Fruit fly (Drosophila melanogaster): ENCODE data around the gene mRpL36.

The mRpL36 gene

DNA sequence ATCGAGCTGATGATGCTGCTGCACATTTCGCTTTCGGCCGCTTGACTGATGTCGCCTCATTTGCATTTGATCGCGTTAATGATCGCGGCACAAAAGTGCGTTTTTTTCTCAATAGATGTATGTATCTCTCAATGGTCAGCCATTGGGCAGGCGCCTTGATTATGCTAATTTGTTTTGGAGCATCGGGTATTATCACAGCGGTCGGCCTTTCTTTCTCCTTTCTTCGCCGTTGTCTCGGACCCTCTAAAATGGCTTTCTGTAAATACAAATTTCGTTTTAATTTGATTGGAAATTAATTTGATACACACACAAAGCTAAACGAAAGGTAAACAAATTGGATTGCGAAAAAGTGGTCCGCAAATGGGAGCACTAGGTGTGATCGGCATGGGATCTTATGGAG lies 30.4 kb upstream of the mRpL36 start:
- TF ChIP-seq CG9948 (tag; optimal IDR thresholded peaks at IDR 0.05) = no peak
- no peak for TF ChIP-seq CG34367 (tag; optimal IDR thresholded peaks at IDR 0.05)
- no peak for TF ChIP-seq Ets98B (GFP tag; IDR thresholded peaks at IDR 0.05)
- TF ChIP-seq CG32121 (GFP tag; IDR thresholded peaks at IDR 0.05) = no peak
- TF ChIP-seq Pif1B (GFP tag; optimal IDR thresholded peaks at IDR 0.05) = no peak
- no peak for TF ChIP-seq CG8159 (tag; optimal IDR thresholded peaks at IDR 0.05)
- no peak for TF ChIP-seq CG10348 (GFP tag; IDR thresholded peaks at IDR 0.05)
- TF ChIP-seq CG15710 (tag; optimal IDR thresholded peaks at IDR 0.05) = no peak
- TF ChIP-seq CG4496 (GFP tag; IDR thresholded peaks at IDR 0.05) = no peak

dm6 chr3L:8154544-8154943 lies 29.6 kb upstream of the mRpL36 start:
- TF ChIP-seq CG8301 (tag; optimal IDR thresholded peaks at IDR 0.05) (no peak), CG13204 (GFP tag; optimal IDR thresholded peaks at IDR 0.05) (peak; percentile 19), CG4496 (GFP tag; IDR thresholded peaks at IDR 0.05) (0 out of 3 replicates have a peak, but pooled peaks have one; percentile 28)

- peak; percentile 67 for TF ChIP-seq CG17806 (tag; optimal IDR thresholded peaks at IDR 0.05)
- peak; percentile 93 for TF ChIP-seq CG14655 (GFP tag; optimal IDR thresholded peaks at IDR 0.05)
- TF ChIP-seq CG12605 (GFP tag; IDR thresholded peaks at IDR 0.05) = peak; percentile 89
- peak; percentile 85 for TF ChIP-seq CG10348 (GFP tag; IDR thresholded peaks at IDR 0.05)
- peak; percentile 96 for TF ChIP-seq CG32121 (GFP tag; IDR thresholded peaks at IDR 0.05)
- peak; percentile 96 for TF ChIP-seq fd96Ca (GFP tag; IDR thresholded peaks at IDR 0.05)
- TF ChIP-seq CG4496 (GFP tag; IDR thresholded peaks at IDR 0.05) = peak; percentile 95
- TF ChIP-seq Pif1A (GFP tag; optimal IDR thresholded peaks at IDR 0.05) = peak; percentile 72
- TF ChIP-seq CG15710 (tag; optimal IDR thresholded peaks at IDR 0.05) = peak; percentile 49
- peak; percentile 89 for TF ChIP-seq rn (GFP tag; IDR thresholded peaks at IDR 0.05)
- TF ChIP-seq D1 (tag; optimal IDR thresholded peaks at IDR 0.05) = no peak
- peak; percentile 59 for TF ChIP-seq Pif1B (GFP tag; optimal IDR thresholded peaks at IDR 0.05)
- TF ChIP-seq EcR (GFP tag; optimal IDR thresholded peaks at IDR 0.05) = peak; percentile 87
- TF ChIP-seq gl (tag; optimal IDR thresholded peaks at IDR 0.05) = no peak
- peak; percentile 69 for TF ChIP-seq CG8159 (tag; optimal IDR thresholded peaks at IDR 0.05)
- TF ChIP-seq CG8301 (tag; optimal IDR thresholded peaks at IDR 0.05) = peak; percentile 91
- peak; percentile 66 for TF ChIP-seq CG9948 (tag; optimal IDR thresholded peaks at IDR 0.05)
- TF ChIP-seq Snoo (tag; optimal IDR thresholded peaks at IDR 0.05) = peak; percentile 23
- TF ChIP-seq Ets98B (GFP tag; IDR thresholded peaks at IDR 0.05) = peak; percentile 97
- no peak for TF ChIP-seq CG13204 (GFP tag; optimal IDR thresholded peaks at IDR 0.05)
- TF ChIP-seq CG34367 (tag; optimal IDR thresholded peaks at IDR 0.05) = peak; percentile 58
These were observed 28.5 kb upstream of the mRpL36 start for dm6 chr3L:8153206-8153996.

DNA sequence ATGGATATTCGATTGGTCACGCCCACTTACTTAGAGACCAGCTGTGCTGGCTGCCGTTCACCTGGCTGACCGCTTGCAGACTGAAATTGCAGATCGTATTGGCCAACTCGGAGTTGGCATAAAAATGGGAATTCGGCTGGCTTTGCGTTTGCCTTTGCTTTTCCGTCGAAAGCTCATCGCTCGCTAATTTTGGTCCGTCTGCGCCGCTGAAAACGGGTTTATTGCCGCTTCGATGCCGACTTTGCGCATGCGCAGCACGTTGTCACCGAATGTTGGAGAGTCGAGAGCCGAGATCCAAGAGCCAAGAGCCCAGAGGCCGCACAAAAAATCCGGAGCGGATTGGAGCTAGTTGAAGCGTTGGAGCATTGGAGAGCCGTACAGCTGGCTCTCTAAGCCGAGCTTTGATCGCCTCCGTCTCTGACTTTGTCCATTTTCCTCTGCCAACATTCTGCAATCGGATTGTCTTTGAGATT lies 26.8 kb upstream of the mRpL36 start, which contains the start of gene CG13676:
Gene CG13676 (minus strand): TSS at position 87 of the 473 bp plus-strand sequence.
- TF ChIP-seq Ets98B (GFP tag; IDR thresholded peaks at IDR 0.05) = no peak; the same call in 1 of the 2 replicates
- TF ChIP-seq fd96Ca (GFP tag; IDR thresholded peaks at IDR 0.05) = no peak
- peak; percentile 64 for TF ChIP-seq EcR (GFP tag; optimal IDR thresholded peaks at IDR 0.05)
- TF ChIP-seq CG13204 (GFP tag; optimal IDR thresholded peaks at IDR 0.05) = peak; percentile 30
- TF ChIP-seq CG8301 (tag; optimal IDR thresholded peaks at IDR 0.05) = no peak

DNA sequence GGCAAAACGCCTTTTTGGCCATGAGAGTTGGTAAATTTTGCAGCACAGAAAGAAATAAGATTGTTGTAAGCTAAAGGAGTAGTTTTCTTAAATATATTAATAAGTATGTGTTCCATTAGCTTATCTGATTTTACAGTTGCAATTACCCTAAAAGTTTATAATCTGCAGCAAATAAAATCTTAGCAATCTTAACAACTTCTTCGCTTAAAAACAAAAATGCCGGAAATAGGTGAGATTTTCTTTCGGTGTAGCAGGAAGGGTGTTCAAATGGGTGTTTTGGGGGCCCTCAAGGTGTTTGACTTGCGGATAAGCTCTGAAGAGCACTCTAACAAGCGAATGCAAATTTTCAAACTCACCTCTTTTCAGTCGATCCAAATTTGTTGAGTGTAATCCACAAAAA lies 25.9 kb upstream of the mRpL36 start:
- peak; percentile 19 for TF ChIP-seq CG8301 (tag; optimal IDR thresholded peaks at IDR 0.05)
- no peak for TF ChIP-seq Ets98B (GFP tag; IDR thresholded peaks at IDR 0.05)
- TF ChIP-seq CG9948 (tag; optimal IDR thresholded peaks at IDR 0.05) = no peak

DNA sequence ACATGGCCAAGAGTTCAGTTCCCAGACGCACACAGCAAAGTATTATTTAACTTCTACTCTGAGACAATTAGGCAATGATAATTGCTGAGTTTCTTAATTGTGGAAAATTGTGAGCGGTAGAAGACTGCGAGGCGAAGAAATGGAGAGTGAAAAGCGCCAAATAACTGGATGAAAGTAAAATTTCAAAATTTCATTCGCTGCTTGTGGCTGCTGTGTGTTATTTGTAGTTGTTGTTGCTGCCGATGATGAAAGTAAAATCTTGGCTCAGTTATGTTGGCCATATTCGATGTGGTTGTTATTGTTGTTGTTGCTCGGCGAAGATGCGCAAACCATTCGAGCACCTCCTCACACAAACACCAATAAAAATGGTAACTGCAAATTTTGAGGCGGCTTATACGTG lies 25.4 kb upstream of the mRpL36 start:
- TF ChIP-seq Pif1A (GFP tag; optimal IDR thresholded peaks at IDR 0.05) (no peak), CG34367 (tag; optimal IDR thresholded peaks at IDR 0.05) (no peak), gl (tag; optimal IDR thresholded peaks at IDR 0.05) (no peak), CG15710 (tag; optimal IDR thresholded peaks at IDR 0.05) (no peak), Pif1B (GFP tag; optimal IDR thresholded peaks at IDR 0.05) (no peak), EcR (GFP tag; optimal IDR thresholded peaks at IDR 0.05) (no peak), CG9948 (tag; optimal IDR thresholded peaks at IDR 0.05) (no peak), CG14655 (GFP tag; optimal IDR thresholded peaks at IDR 0.05) (no peak), CG8301 (tag; optimal IDR thresholded peaks at IDR 0.05) (no peak)

dm6 chr3L:8137448-8137906 lies 12.5 kb upstream of the mRpL36 start, which contains the start of the genes Setx and mus301:
Gene Setx (minus strand): TSS chr3L:8137498.
Gene mus301 (plus strand): TSS chr3L:8137808.
- TF ChIP-seq CG4496 (GFP tag; IDR thresholded peaks at IDR 0.05) (peak; percentile 52; the same call in 2 of the 3 replicates), CG32121 (GFP tag; IDR thresholded peaks at IDR 0.05) (0 out of 2 replicates have a peak, but pooled peaks have one; percentile 42), fd96Ca (GFP tag; IDR thresholded peaks at IDR 0.05) (no peak), Ets98B (GFP tag; IDR thresholded peaks at IDR 0.05) (peak; percentile 49), CG17806 (tag; optimal IDR thresholded peaks at IDR 0.05) (peak; percentile 56), CG15710 (tag; optimal IDR thresholded peaks at IDR 0.05) (peak; percentile 76), CG8301 (tag; optimal IDR thresholded peaks at IDR 0.05) (no peak), rn (GFP tag; IDR thresholded peaks at IDR 0.05) (peak; percentile 56)
